Worm (Caenorhabditis elegans) whole organism, L1 larva: ENCODE data around the gene rps-12.

Experiments used
- F16B12.6 ChIP-seq: fragments of 150-350 bp; optimal IDR thresholded peaks from 2 replicates; lab custom pipeline; 2014; ENCODE audit warnings: missing biosample characterization, missing genetic modification characterization
- Y116A8C.19 ChIP-seq: sonication (generic microtip); optimal IDR thresholded peaks from 2 replicates; lab custom pipeline; 2016; ENCODE audit warnings: missing compliant biosample characterization, missing genetic modification characterization, borderline replicate concordance
- aha-1 ChIP-seq: fragments of 150-350 bp; optimal IDR thresholded peaks from 2 replicates; lab custom pipeline; 2014; ENCODE audit warnings: missing biosample characterization, missing genetic modification characterization
- alr-1 ChIP-seq: fragments of 200-800 bp; sonication (Bioruptor generic); optimal IDR thresholded peaks from 2 replicates; lab custom pipeline; 2018; ENCODE audit warnings: borderline replicate concordance, mild to moderate bottlenecking, missing genetic modification characterization, missing compliant biosample characterization
- ama-1 ChIP-seq: fragments of 150-350 bp; optimal IDR thresholded peaks from 2 replicates; lab custom pipeline; 2014
- blmp-1 ChIP-seq: fragments of 150-350 bp; optimal IDR thresholded peaks from 2 replicates; lab custom pipeline; 2014; ENCODE audit warnings: missing biosample characterization, missing genetic modification characterization
- ceh-63 ChIP-seq: fragments of 200-800 bp; sonication (Bioruptor generic); optimal IDR thresholded peaks from 2 replicates; lab custom pipeline; 2018; ENCODE audit warnings: mild to moderate bottlenecking, missing genetic modification characterization, missing compliant biosample characterization
- ceh-90 ChIP-seq: sonication (generic microtip); optimal IDR thresholded peaks from 2 replicates; lab custom pipeline; 2016; ENCODE audit warnings: missing genetic modification characterization, missing compliant biosample characterization
- dpl-1 ChIP-seq, 3 experiments: fragments of 150-350 bp in 2 of 3; sonication (generic microtip) in 1 of 3; optimal IDR thresholded peaks; 2 replicates each; lab custom pipeline; 2014 to 2017; ENCODE audit warnings: missing biosample characterization in 3 of 3, missing genetic modification characterization in 3 of 3, missing genetic modification reagents in 3 of 3
- efl-1 ChIP-seq, 4 experiments: fragments of 150-350 bp; optimal IDR thresholded peaks in 3 of 4; peaks in 1 of 4; 1 replicate in 1 of 4; 2 replicates in 3 of 4; lab custom pipeline; 2014; ENCODE audit warnings: missing biosample characterization in 2 of 4, missing genetic modification characterization in 2 of 4, missing genetic modification reagents in 2 of 4
- egl-13 ChIP-seq: sonication (generic microtip); optimal IDR thresholded peaks from 2 replicates; lab custom pipeline; 2016; ENCODE audit warnings: missing genotype, missing genetic modification reagents, missing genetic modification characterization, missing compliant biosample characterization
- egl-27 ChIP-seq, 2 experiments: fragments of 150-350 bp in 1 of 2; sonication (generic microtip); optimal IDR thresholded peaks; 3 replicates each; lab custom pipeline; 2017 to 2018; ENCODE audit warnings: missing biosample characterization in 2 of 2, missing genetic modification characterization in 2 of 2, missing genetic modification reagents in 2 of 2
- ets-5 ChIP-seq: fragments of 200-800 bp; sonication (Bioruptor generic); IDR thresholded peaks from 2 replicates; pipeline ENCODE4 v1.3.6; 2022; ENCODE audit warnings: missing genetic modification characterization, missing compliant biosample characterization
- fkh-8 ChIP-seq: sonication (generic microtip); optimal IDR thresholded peaks from 2 replicates; lab custom pipeline; 2016; ENCODE audit warnings: mild to moderate bottlenecking, missing genetic modification characterization, missing compliant biosample characterization
- fos-1 ChIP-seq: fragments of 150-350 bp; optimal IDR thresholded peaks from 2 replicates; lab custom pipeline; 2014; ENCODE audit warnings: missing biosample characterization, missing genetic modification characterization
- hlh-4 ChIP-seq: sonication (generic microtip); optimal IDR thresholded peaks from 2 replicates; lab custom pipeline; 2016; ENCODE audit warnings: mild to moderate bottlenecking, missing genetic modification characterization, missing compliant biosample characterization
- hpl-2 ChIP-seq: fragments of 150-350 bp; optimal IDR thresholded peaks from 2 replicates; lab custom pipeline; 2014; ENCODE audit warnings: missing biosample characterization, missing genetic modification reagents, missing genetic modification characterization
- irx-1 ChIP-seq: sonication (generic microtip); optimal IDR thresholded peaks from 2 replicates; lab custom pipeline; 2016; ENCODE audit warnings: missing genetic modification characterization, missing compliant biosample characterization
- isw-1 ChIP-seq: fragments of 200-800 bp; sonication (Bioruptor generic); IDR thresholded peaks from 2 replicates; pipeline ENCODE4 v1.3.6; 2022; ENCODE audit warnings: missing genetic modification characterization, missing compliant biosample characterization
- lin-35 ChIP-seq, 2 experiments: fragments of 150-350 bp; optimal IDR thresholded peaks; 2 replicates each; lab custom pipeline; 2014; ENCODE audit warnings: missing biosample characterization in 2 of 2, missing genetic modification characterization in 2 of 2, missing genetic modification reagents in 2 of 2
- lin-39 ChIP-seq: fragments of 150-350 bp; optimal IDR thresholded peaks from 2 replicates; lab custom pipeline; 2014; ENCODE audit warnings: missing biosample characterization, missing genetic modification reagents, missing genetic modification characterization
- lsy-2 ChIP-seq, 2 experiments: fragments of 150-350 bp; optimal IDR thresholded peaks; 2 replicates each; lab custom pipeline; 2014; ENCODE audit warnings: missing biosample characterization in 2 of 2, missing genetic modification characterization in 2 of 2
- mep-1 ChIP-seq: fragments of 150-350 bp; optimal IDR thresholded peaks from 2 replicates; lab custom pipeline; 2014; ENCODE audit warnings: missing biosample characterization, missing genetic modification characterization
- nhr-11 ChIP-seq: fragments of 150-350 bp; optimal IDR thresholded peaks from 2 replicates; lab custom pipeline; 2014; ENCODE audit warnings: missing biosample characterization, missing genetic modification characterization
- nhr-12 ChIP-seq: sonication (generic microtip); optimal IDR thresholded peaks from 2 replicates; lab custom pipeline; 2017; ENCODE audit warnings: missing biosample characterization, missing genetic modification characterization
- nhr-19 ChIP-seq: fragments of 200-800 bp; sonication (Bioruptor generic); conservative IDR thresholded peaks from 2 replicates; pipeline ENCODE4 v1.3.6; 2022; ENCODE audit warnings: missing genetic modification characterization, missing compliant biosample characterization
- nhr-28 ChIP-seq: fragments of 150-350 bp; optimal IDR thresholded peaks from 2 replicates; lab custom pipeline; 2014; ENCODE audit warnings: missing biosample characterization, missing genetic modification characterization
- nhr-47 ChIP-seq: sonication (generic microtip); optimal IDR thresholded peaks from 2 replicates; lab custom pipeline; 2016; ENCODE audit warnings: mild to moderate bottlenecking, missing genetic modification characterization, moderate library complexity, missing compliant biosample characterization
- nhr-71 ChIP-seq: sonication (generic microtip); optimal IDR thresholded peaks from 2 replicates; lab custom pipeline; 2016; ENCODE audit warnings: mild to moderate bottlenecking, missing genetic modification characterization, moderate library complexity, missing compliant biosample characterization
- nhr-84 ChIP-seq: sonication (generic microtip); optimal IDR thresholded peaks from 2 replicates; lab custom pipeline; 2017; ENCODE audit warnings: missing biosample characterization, missing genetic modification characterization
- nhr-85 ChIP-seq: sonication (generic microtip); peaks from one replicate; lab custom pipeline; 2016; ENCODE audit warnings: missing genetic modification characterization, inconsistent platforms, missing compliant biosample characterization
- pax-3 ChIP-seq: fragments of 200-800 bp; sonication (Bioruptor generic); optimal IDR thresholded peaks from 2 replicates; lab custom pipeline; 2018; ENCODE audit warnings: mild to moderate bottlenecking, missing genetic modification characterization, moderate library complexity, missing compliant biosample characterization
- pqm-1 ChIP-seq: sonication (generic microtip); optimal IDR thresholded peaks from 3 replicates; lab custom pipeline; 2017; ENCODE audit warnings: missing biosample characterization, missing genetic modification characterization
- skn-1 ChIP-seq: fragments of 150-350 bp; optimal IDR thresholded peaks from 2 replicates; lab custom pipeline; 2014; ENCODE audit warnings: missing biosample characterization, missing genetic modification characterization
- snu-23 ChIP-seq: sonication (generic microtip); optimal IDR thresholded peaks from 2 replicates; lab custom pipeline; 2016; ENCODE audit warnings: missing genetic modification characterization, missing compliant biosample characterization
- sox-4 ChIP-seq: sonication (generic microtip); optimal IDR thresholded peaks from 2 replicates; lab custom pipeline; 2016; ENCODE audit warnings: missing genetic modification characterization, missing compliant biosample characterization
- sptf-1 ChIP-seq: fragments of 150-350 bp; optimal IDR thresholded peaks from 2 replicates; lab custom pipeline; 2014; ENCODE audit warnings: missing biosample characterization, missing genetic modification characterization
- tlp-1 ChIP-seq: fragments of 150-350 bp; optimal IDR thresholded peaks from 2 replicates; lab custom pipeline; 2014; ENCODE audit warnings: missing biosample characterization, missing genetic modification characterization
- unc-130 ChIP-seq: fragments of 150-350 bp; optimal IDR thresholded peaks from 2 replicates; lab custom pipeline; 2017; ENCODE audit warnings: missing biosample characterization, missing genetic modification characterization, inconsistent platforms
- unc-30 ChIP-seq: sonication (generic microtip); optimal IDR thresholded peaks from 2 replicates; lab custom pipeline; 2017; ENCODE audit warnings: missing biosample characterization, missing genetic modification characterization
- unc-62 ChIP-seq: fragments of 150-350 bp; optimal IDR thresholded peaks from 2 replicates; lab custom pipeline; 2014; ENCODE audit warnings: missing biosample characterization, missing genetic modification reagents, missing genetic modification characterization
- xbp-1 ChIP-seq: sonication (generic microtip); optimal IDR thresholded peaks from 2 replicates; lab custom pipeline; 2016; ENCODE audit warnings: missing genetic modification characterization, missing compliant biosample characterization
- zip-4 ChIP-seq: fragments of 200-800 bp; sonication (Bioruptor generic); optimal IDR thresholded peaks from 2 replicates; lab custom pipeline; 2018; ENCODE audit warnings: mild to moderate bottlenecking, missing genetic modification characterization, moderate library complexity, missing compliant biosample characterization
- ztf-11 ChIP-seq, 2 experiments: sonication (generic microtip); optimal IDR thresholded peaks; 2 replicates each; lab custom pipeline; 2016 to 2017; ENCODE audit warnings: missing genetic modification characterization in 2 of 2, missing biosample characterization in 1 of 2, missing compliant biosample characterization in 1 of 2

rps-12 gene

DNA sequence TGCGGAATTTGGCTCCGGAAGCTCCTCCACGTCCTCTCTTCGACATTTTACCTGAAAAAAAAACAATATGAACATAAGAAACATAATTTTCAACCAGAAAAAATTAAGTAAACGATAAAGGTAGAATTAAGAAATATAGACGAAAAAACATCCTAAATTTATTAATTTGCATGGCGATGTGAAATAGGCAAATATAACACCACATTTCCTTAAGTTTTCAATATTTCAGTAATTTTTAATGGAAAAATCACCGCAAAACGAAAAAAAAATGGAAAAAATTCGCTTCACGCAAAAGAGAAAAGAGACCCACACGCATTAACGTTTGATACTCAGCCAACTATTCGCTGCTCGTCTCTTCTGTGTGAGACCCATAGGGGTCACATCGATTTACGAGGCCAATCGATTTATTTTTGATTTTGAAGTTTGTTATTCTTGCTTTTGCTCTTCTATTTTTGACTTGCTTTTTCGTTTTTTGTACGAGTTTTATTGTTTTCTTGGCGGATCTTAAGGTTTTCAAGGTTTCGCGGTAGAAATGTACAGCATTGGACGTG is 27.1 kb downstream of the rps-12 start, which contains the start of gene rpl-23 (continued):
- peak in 1 of 2 experiments; percentile 39 for TF ChIP-seq ztf-11 (tag; optimal IDR thresholded peaks at IDR 0.05; lab: Kevin White, UChicago)
- TF ChIP-seq efl-1 (optimal IDR thresholded peaks at IDR 0.05; lab: Kevin White, UChicago), result peak; percentile 92 to 95
- peak; percentile 84 to 98 for TF ChIP-seq efl-1 (GFP tag; optimal IDR thresholded peaks at IDR 0.05 in 1 of 2; lab: Kevin White, UChicago)
- peak; percentile 71 for TF ChIP-seq zip-4
- TF ChIP-seq tlp-1, result no peak
- no peak for TF ChIP-seq sptf-1 (tag; lab: Kevin White, UChicago)
- peak; percentile 85 for TF ChIP-seq unc-130 (tag; lab: Kevin White, UChicago)
- peak; percentile 91 for TF ChIP-seq fkh-8
- TF ChIP-seq nhr-28 (tag; lab: Kevin White, UChicago), result no peak
- no peak for TF ChIP-seq Y116A8C.19 (tag; lab: Kevin White, UChicago)
- peak; percentile 95 for TF ChIP-seq nhr-85 (tag; lab: Kevin White, UChicago)
- peak; percentile 91 for TF ChIP-seq nhr-47
- peak; percentile 91 for TF ChIP-seq isw-1 (GFP tag; lab: Robert Waterston, UW)
- TF ChIP-seq ceh-90 (tag; lab: Kevin White, UChicago), result no peak
- peak; percentile 94 for TF ChIP-seq nhr-71
- TF ChIP-seq ets-5 (GFP tag; lab: Robert Waterston, UW), result no peak
- TF ChIP-seq lin-35 (GFP tag; optimal IDR thresholded peaks at IDR 0.05; lab: Kevin White, UChicago), result peak; percentile 88 to 95
- TF ChIP-seq unc-62 (GFP tag; lab: Kevin White, UChicago), result no peak
- TF ChIP-seq dpl-1 (GFP tag; optimal IDR thresholded peaks at IDR 0.05; lab: Kevin White, UChicago), result peak; percentile 86 to 88 (median 88)
- TF ChIP-seq lin-39 (tag; lab: Kevin White, UChicago), result peak; percentile 78
- peak; percentile 30 for TF ChIP-seq aha-1
- peak; percentile 80 for TF ChIP-seq nhr-11 (tag; lab: Kevin White, UChicago)
- peak; percentile 56 for TF ChIP-seq egl-13 (tag; lab: Kevin White, UChicago)
- peak; percentile 92 for TF ChIP-seq fos-1
- TF ChIP-seq mep-1 (tag; lab: Kevin White, UChicago), result peak; percentile 95
- no peak for TF ChIP-seq nhr-12 (tag; lab: Kevin White, UChicago)
- no peak for TF ChIP-seq unc-30 (tag; lab: Kevin White, UChicago)
- TF ChIP-seq hlh-4 (tag; lab: Kevin White, UChicago), result no peak
- TF ChIP-seq F16B12.6 (tag; lab: Kevin White, UChicago), result peak; percentile 62
- TF ChIP-seq nhr-19, result peak; percentile 91
- TF ChIP-seq skn-1 (tag; lab: Kevin White, UChicago), result peak; percentile 97
- TF ChIP-seq xbp-1 (tag; lab: Kevin White, UChicago), result peak; percentile 92
- peak; percentile 80 for TF ChIP-seq pax-3 (tag; lab: Kevin White, UChicago)
- TF ChIP-seq snu-23 (GFP tag; lab: Kevin White, UChicago), result peak; percentile 97
- TF ChIP-seq alr-1 (tag; lab: Kevin White, UChicago), result no peak
- peak; percentile 85 for TF ChIP-seq ama-1 (lab: Kevin White, UChicago)
- TF ChIP-seq ceh-63, result no peak
- no peak for TF ChIP-seq sox-4 (tag; lab: Kevin White, UChicago)
- peak; percentile 91 for TF ChIP-seq blmp-1 (tag; lab: Kevin White, UChicago)
- peak; percentile 74 for TF ChIP-seq irx-1 (tag; lab: Kevin White, UChicago)
- TF ChIP-seq hpl-2 (GFP tag; lab: Kevin White, UChicago), result peak; percentile 82
- TF ChIP-seq egl-27 (tag; optimal IDR thresholded peaks at IDR 0.05; lab: Kevin White, UChicago), result peak; percentile 14 to 16
- TF ChIP-seq lsy-2 (tag; optimal IDR thresholded peaks at IDR 0.05; lab: Kevin White, UChicago), result peak; percentile 94 to 97
- TF ChIP-seq nhr-84 (tag; lab: Kevin White, UChicago), result peak; percentile 47
- TF ChIP-seq pqm-1 (tag; lab: Kevin White, UChicago), result no peak
